Fruit fly (Drosophila melanogaster): ENCODE measurements around the gene CG10602.

dm6 chr2L:18882734-18883133, 23.7 kb upstream of the CG10602 start:
- TF ChIP-seq CG8159 (tag; optimal IDR thresholded peaks at IDR 0.05) (no peak), Pif1B (GFP tag; optimal IDR thresholded peaks at IDR 0.05) (no peak), fd96Ca (GFP tag; IDR thresholded peaks at IDR 0.05) (no peak), CG17806 (tag; optimal IDR thresholded peaks at IDR 0.05) (no peak), EcR (GFP tag; optimal IDR thresholded peaks at IDR 0.05) (no peak), CG34367 (tag; optimal IDR thresholded peaks at IDR 0.05) (no peak), rn (GFP tag; IDR thresholded peaks at IDR 0.05) (no peak), CG14655 (GFP tag; optimal IDR thresholded peaks at IDR 0.05) (no peak)

Measured in whole organism, pupa.